Worm (Caenorhabditis elegans): ENCODE data around the gene hlh-3.
A peak's percentile ranks its signal among the peaks of the same experiment; 100 is the strongest.

DNA sequence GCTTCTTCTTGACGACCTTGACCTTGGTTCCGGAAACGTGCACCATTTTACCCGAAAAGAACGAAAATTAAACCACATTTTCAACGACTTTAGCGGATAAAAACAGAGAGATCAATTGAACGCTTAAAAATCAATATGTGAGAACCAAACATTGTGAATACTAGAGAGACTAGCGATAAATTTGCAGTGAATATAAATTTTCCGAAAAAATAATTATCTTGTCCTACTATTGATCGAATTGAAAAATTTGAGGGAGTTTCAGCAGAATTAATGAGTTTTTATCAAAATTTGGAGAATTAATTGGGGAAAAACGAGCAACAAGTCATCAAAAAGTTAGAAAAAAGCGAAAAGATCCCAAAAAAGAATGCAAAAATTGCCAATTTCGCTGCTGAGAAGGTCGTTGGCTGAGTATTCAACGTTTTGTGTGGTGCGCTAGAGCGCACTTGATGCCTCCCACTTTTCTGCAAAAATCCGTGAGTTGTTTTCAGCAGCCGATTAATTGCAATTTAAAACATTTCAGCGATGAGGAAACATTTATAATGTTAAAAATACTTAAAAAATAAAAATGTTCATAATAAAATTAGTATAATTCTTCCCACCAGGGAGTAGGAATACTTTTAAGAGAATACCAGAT, 29.3 kb upstream of the hlh-3 start, which contains the start of gene rpl-32:
- TF ChIP-seq unc-62 (GFP tag; optimal IDR thresholded peaks at IDR 0.05) (no peak), snpc-4 (GFP tag; optimal IDR thresholded peaks at IDR 0.05) (no peak), snpc-4 (tag; optimal IDR thresholded peaks at IDR 0.05) (peak; percentile 8 to 26 (median 20)), K11D2.4 (GFP tag; IDR thresholded peaks at IDR 0.05) (no peak; the same call in 1 of the 2 replicates), nhr-90 (tag; optimal IDR thresholded peaks at IDR 0.05) (no peak), K12H6.12 (tag; optimal IDR thresholded peaks at IDR 0.05) (peak; percentile 19), nhr-27 (tag; optimal IDR thresholded peaks at IDR 0.05) (no peak), ama-1 (optimal IDR thresholded peaks at IDR 0.05) (no peak), ama-1 (GFP tag; optimal IDR thresholded peaks at IDR 0.05) (no peak), dox-1 (GFP tag; IDR thresholded peaks at IDR 0.05) (peak; percentile 83), let-607 (tag; optimal IDR thresholded peaks at IDR 0.05) (peak in 1 of 2 experiments; percentile 54), hlh-12 (tag; optimal IDR thresholded peaks at IDR 0.05) (no peak), F33H1.4 (GFP tag; IDR thresholded peaks at IDR 0.05) (peak; percentile 52), lsl-1 (GFP tag; optimal IDR thresholded peaks at IDR 0.05) (peak; percentile 48)
